Fruit fly (Drosophila melanogaster) whole organism, embryonic: ENCODE data around the gene CG7564.

Source experiments
- B-H2 ChIP-seq: fragments of 200-800 bp; sonication (Bioruptor generic); optimal IDR thresholded peaks from 2 replicates; lab custom pipeline; 2018; ENCODE audit warnings: missing biosample characterization, mild to moderate bottlenecking, missing genetic modification characterization
- Bgb ChIP-seq: fragments of 200-800 bp; sonication (Bioruptor generic); IDR thresholded peaks from 2 replicates; pipeline ENCODE4 v1.3.6; 2022; ENCODE audit warnings: missing biosample characterization, missing genetic modification characterization; ENCODE audit not compliant: partially characterized antibody
- Blimp-1 ChIP-seq: fragments of 200-800 bp; sonication (Bioruptor generic); optimal IDR thresholded peaks from 3 replicates; lab custom pipeline; 2018; ENCODE audit warnings: missing biosample characterization, missing genetic modification characterization, mild to moderate bottlenecking, moderate library complexity, missing genetic modification reagents
- CG10274 ChIP-seq: fragments of 200-800 bp; sonication (Bioruptor generic); optimal IDR thresholded peaks from 3 replicates; lab custom pipeline; 2017; ENCODE audit warnings: missing biosample characterization, mild to moderate bottlenecking, missing genetic modification characterization
- CG11456 ChIP-seq: fragments of 200-800 bp; sonication (Bioruptor generic); IDR thresholded peaks from 3 replicates; pipeline ENCODE4 v1.3.6; 2022; ENCODE audit warnings: missing biosample characterization, missing genetic modification characterization
- CG11504 ChIP-seq: fragments of 200-800 bp; sonication (Bioruptor generic); optimal IDR thresholded peaks from 3 replicates; lab custom pipeline; 2019; ENCODE audit warnings: missing biosample characterization, mild to moderate bottlenecking, missing genetic modification characterization, moderate library complexity
- CG11723 ChIP-seq: fragments of 200-800 bp; sonication (Bioruptor generic); optimal IDR thresholded peaks from 2 replicates; lab custom pipeline; 2017; ENCODE audit warnings: missing biosample characterization, mild to moderate bottlenecking, missing genetic modification characterization
- CG15269 ChIP-seq: fragments of 200-800 bp; sonication (Bioruptor generic); optimal IDR thresholded peaks from 2 replicates; lab custom pipeline; 2018; ENCODE audit warnings: missing biosample characterization, mild to moderate bottlenecking, missing genetic modification characterization, moderate library complexity
- CG17359 ChIP-seq: fragments of 200-800 bp; sonication (Bioruptor generic); optimal IDR thresholded peaks from 3 replicates; lab custom pipeline; 2018; ENCODE audit warnings: missing biosample characterization, mild to moderate bottlenecking, missing genetic modification characterization, moderate library complexity
- CG17385 ChIP-seq: fragments of 200-800 bp; sonication (Bioruptor generic); optimal IDR thresholded peaks from 3 replicates; lab custom pipeline; 2018; ENCODE audit warnings: missing biosample characterization, mild to moderate bottlenecking, missing genetic modification characterization
- CG17612 ChIP-seq: fragments of 200-800 bp; sonication (Bioruptor generic); IDR thresholded peaks from 2 replicates; pipeline ENCODE4 v1.3.6; 2022; ENCODE audit warnings: missing biosample characterization, missing genetic modification characterization
- CG17912 ChIP-seq: fragments of 200-800 bp; sonication (Bioruptor generic); optimal IDR thresholded peaks from 2 replicates; lab custom pipeline; 2018; ENCODE audit warnings: missing biosample characterization, mild to moderate bottlenecking, missing genetic modification characterization
- CG18011 ChIP-seq: fragments of 200-800 bp; sonication (Bioruptor generic); optimal IDR thresholded peaks from 2 replicates; lab custom pipeline; 2017; ENCODE audit warnings: missing biosample characterization, missing genetic modification characterization, mild to moderate bottlenecking, moderate library complexity, missing genotype
- CG2199 ChIP-seq: fragments of 200-800 bp; sonication (Bioruptor generic); IDR thresholded peaks from 3 replicates; pipeline ENCODE4 v1.3.6; 2022; ENCODE audit warnings: missing biosample characterization, missing genetic modification characterization
- CG31224 ChIP-seq: fragments of 200-800 bp; sonication (Bioruptor generic); IDR thresholded peaks from 2 replicates; pipeline ENCODE4 v1.3.6; 2022; ENCODE audit warnings: missing biosample characterization, missing genetic modification characterization
- CG3995 ChIP-seq: fragments of 200-800 bp; sonication (Bioruptor generic); optimal IDR thresholded peaks from 3 replicates; lab custom pipeline; 2016; ENCODE audit warnings: missing biosample characterization, missing genetic modification characterization
- CG4282 ChIP-seq: fragments of 200-800 bp; sonication (Bioruptor generic); optimal IDR thresholded peaks from 2 replicates; lab custom pipeline; 2016; ENCODE audit warnings: missing biosample characterization, missing genetic modification characterization
- CG7556 ChIP-seq: fragments of 200-800 bp; sonication (Bioruptor generic); optimal IDR thresholded peaks from 2 replicates; lab custom pipeline; 2017; ENCODE audit warnings: missing biosample characterization, mild to moderate bottlenecking, missing genetic modification characterization
- CG7928 ChIP-seq: fragments of 200-800 bp; sonication (Bioruptor generic); optimal IDR thresholded peaks from 2 replicates; lab custom pipeline; 2017; ENCODE audit warnings: missing biosample characterization, mild to moderate bottlenecking, missing genetic modification characterization
- CG8281 ChIP-seq: fragments of 200-800 bp; sonication (Bioruptor generic); optimal IDR thresholded peaks from 2 replicates; lab custom pipeline; 2018; ENCODE audit warnings: missing biosample characterization, mild to moderate bottlenecking, missing genetic modification characterization, moderate library complexity
- CG9817 ChIP-seq: fragments of 200-800 bp; sonication (Bioruptor generic); optimal IDR thresholded peaks from 2 replicates; lab custom pipeline; 2018; ENCODE audit warnings: missing biosample characterization, mild to moderate bottlenecking, missing genetic modification characterization, moderate library complexity
- D19A ChIP-seq: fragments of 200-800 bp; optimal IDR thresholded peaks from 3 replicates; lab custom pipeline; 2019; ENCODE audit warnings: missing biosample characterization, mild to moderate bottlenecking, missing genetic modification characterization, moderate library complexity
- Dad ChIP-seq: fragments of 200-800 bp; sonication (Bioruptor generic); optimal IDR thresholded peaks from 3 replicates; lab custom pipeline; 2016; ENCODE audit warnings: missing biosample characterization, missing genetic modification characterization
- Dek ChIP-seq: fragments of 200-800 bp; sonication (Bioruptor generic); optimal IDR thresholded peaks from 3 replicates; lab custom pipeline; 2019; ENCODE audit warnings: missing biosample characterization, mild to moderate bottlenecking, missing genetic modification characterization, moderate library complexity
- Dll ChIP-seq: fragments of 200-800 bp; sonication (Bioruptor generic); IDR thresholded peaks from 4 replicates; pipeline ENCODE4 v1.3.6; 2022; ENCODE audit warnings: missing biosample characterization, missing genetic modification characterization; ENCODE audit not compliant: partially characterized antibody
- Doc3 ChIP-seq: fragments of 200-800 bp; sonication (Bioruptor generic); IDR thresholded peaks from 3 replicates; pipeline ENCODE4 v1.3.6; 2022; ENCODE audit warnings: missing biosample characterization, missing genetic modification characterization; ENCODE audit not compliant: partially characterized antibody
- Dref ChIP-seq: fragments of 200-800 bp; sonication (Bioruptor generic); IDR thresholded peaks from 2 replicates; pipeline ENCODE4 v1.3.6; 2022; ENCODE audit warnings: missing biosample characterization, missing genetic modification characterization
- HLHmδ ChIP-seq: fragments of 200-800 bp; sonication (Bioruptor generic); optimal IDR thresholded peaks from 2 replicates; lab custom pipeline; 2018; ENCODE audit warnings: missing biosample characterization, mild to moderate bottlenecking, missing genetic modification characterization, moderate library complexity
- NK7.1 ChIP-seq: fragments of 200-800 bp; sonication (Bioruptor generic); optimal IDR thresholded peaks from 3 replicates; lab custom pipeline; 2016; ENCODE audit warnings: missing biosample characterization, missing genetic modification characterization
- Sry-β ChIP-seq: fragments of 200-800 bp; sonication (Bioruptor generic); optimal IDR thresholded peaks from 2 replicates; lab custom pipeline; 2018; ENCODE audit warnings: missing biosample characterization, mild to moderate bottlenecking, missing genetic modification characterization, moderate library complexity
- YL-1 ChIP-seq: fragments of 200-800 bp; sonication (Bioruptor generic); optimal IDR thresholded peaks from 3 replicates; lab custom pipeline; 2017; ENCODE audit warnings: missing biosample characterization, mild to moderate bottlenecking, missing genetic modification characterization
- abd-A ChIP-seq: fragments of 200-800 bp; sonication (Bioruptor generic); optimal IDR thresholded peaks from 3 replicates; lab custom pipeline; 2019; ENCODE audit warnings: missing biosample characterization, mild to moderate bottlenecking, missing genetic modification characterization, moderate library complexity
- ap ChIP-seq: fragments of 200-800 bp; sonication (Bioruptor generic); IDR thresholded peaks from 2 replicates; pipeline ENCODE4 v1.3.6; 2022; ENCODE audit warnings: missing biosample characterization, missing genetic modification characterization
- ash1 ChIP-seq: fragments of 200-800 bp; sonication (Bioruptor generic); optimal IDR thresholded peaks from 2 replicates; lab custom pipeline; 2018; ENCODE audit warnings: missing biosample characterization, mild to moderate bottlenecking, missing genetic modification characterization
- bigmax ChIP-seq: fragments of 200-800 bp; sonication (Bioruptor generic); optimal IDR thresholded peaks from 2 replicates; lab custom pipeline; 2018; ENCODE audit warnings: missing biosample characterization, mild to moderate bottlenecking, missing genetic modification characterization
- corto ChIP-seq: fragments of 200-800 bp; sonication (Bioruptor generic); optimal IDR thresholded peaks from 2 replicates; lab custom pipeline; 2016; ENCODE audit warnings: missing biosample characterization, mild to moderate bottlenecking, missing genetic modification characterization, moderate library complexity
- ftz-f1 ChIP-seq: fragments of 200-800 bp; sonication (Bioruptor generic); optimal IDR thresholded peaks from 2 replicates; lab custom pipeline; 2016; ENCODE audit warnings: missing biosample characterization, missing genetic modification characterization
- gce ChIP-seq: fragments of 200-800 bp; sonication (Bioruptor generic); IDR thresholded peaks from 3 replicates; pipeline ENCODE4 v1.3.6; 2022; ENCODE audit warnings: missing biosample characterization, missing genetic modification characterization
- gsb ChIP-seq: fragments of 200-800 bp; sonication (Bioruptor generic); IDR thresholded peaks from 2 replicates; pipeline ENCODE4 v1.3.6; 2022; ENCODE audit warnings: missing biosample characterization, missing genetic modification characterization
- nerfin-1 ChIP-seq: fragments of 200-800 bp; sonication (Bioruptor generic); optimal IDR thresholded peaks from 3 replicates; lab custom pipeline; 2019; ENCODE audit warnings: missing biosample characterization, mild to moderate bottlenecking, missing genetic modification characterization, moderate library complexity
- nmo ChIP-seq: fragments of 200-800 bp; sonication (Bioruptor generic); optimal IDR thresholded peaks from 2 replicates; lab custom pipeline; 2018; ENCODE audit warnings: missing biosample characterization, mild to moderate bottlenecking, missing genetic modification characterization, moderate library complexity
- odd ChIP-seq: fragments of 200-800 bp; sonication (Bioruptor generic); optimal IDR thresholded peaks from 2 replicates; lab custom pipeline; 2017; ENCODE audit warnings: missing biosample characterization, mild to moderate bottlenecking, missing genetic modification characterization
- onecut ChIP-seq: fragments of 200-800 bp; sonication (Bioruptor generic); IDR thresholded peaks from 2 replicates; pipeline ENCODE4 v1.3.6; 2022; ENCODE audit warnings: missing biosample characterization, missing genetic modification characterization
- scrt ChIP-seq: fragments of 200-800 bp; sonication (Bioruptor generic); optimal IDR thresholded peaks from 2 replicates; lab custom pipeline; 2018; ENCODE audit warnings: missing biosample characterization, mild to moderate bottlenecking, missing genetic modification characterization, moderate library complexity
- sima ChIP-seq: fragments of 200-800 bp; sonication (Bioruptor generic); optimal IDR thresholded peaks from 2 replicates; lab custom pipeline; 2016; ENCODE audit warnings: missing biosample characterization, missing genetic modification characterization
- sna ChIP-seq: fragments of 200-800 bp; sonication (Bioruptor generic); IDR thresholded peaks from 2 replicates; pipeline ENCODE4 v1.3.6; 2022; ENCODE audit warnings: missing biosample characterization, missing genetic modification characterization; ENCODE audit not compliant: partially characterized antibody
- sr ChIP-seq: fragments of 200-800 bp; sonication (Bioruptor generic); IDR thresholded peaks from 3 replicates; pipeline ENCODE4 v1.3.6; 2022; ENCODE audit warnings: missing biosample characterization, missing genetic modification characterization
- tio ChIP-seq: fragments of 200-800 bp; sonication (Bioruptor generic); optimal IDR thresholded peaks from 2 replicates; lab custom pipeline; 2017; ENCODE audit warnings: missing biosample characterization, missing genetic modification characterization, inconsistent platforms
- tll ChIP-seq, 2 experiments: fragments of 200-800 bp in 1 of 2; fragments of >200 bp in 1 of 2; sonication (Bioruptor generic) in 1 of 2; optimal IDR thresholded peaks; 2 replicates each; lab custom pipeline; 2017 to 2019; ENCODE audit warnings: missing biosample characterization in 2 of 2, missing genetic modification characterization in 2 of 2, mild to moderate bottlenecking in 1 of 2, moderate library complexity in 1 of 2
- toy ChIP-seq: fragments of 200-800 bp; sonication (Bioruptor generic); IDR thresholded peaks from 2 replicates; pipeline ENCODE4 v1.3.6; 2022; ENCODE audit warnings: missing biosample characterization, missing genetic modification characterization
- wor ChIP-seq: fragments of 200-800 bp; sonication (Bioruptor generic); IDR thresholded peaks from 2 replicates; pipeline ENCODE4 v1.3.6; 2022; ENCODE audit warnings: missing biosample characterization, missing genetic modification characterization

Gene CG7564

DNA sequence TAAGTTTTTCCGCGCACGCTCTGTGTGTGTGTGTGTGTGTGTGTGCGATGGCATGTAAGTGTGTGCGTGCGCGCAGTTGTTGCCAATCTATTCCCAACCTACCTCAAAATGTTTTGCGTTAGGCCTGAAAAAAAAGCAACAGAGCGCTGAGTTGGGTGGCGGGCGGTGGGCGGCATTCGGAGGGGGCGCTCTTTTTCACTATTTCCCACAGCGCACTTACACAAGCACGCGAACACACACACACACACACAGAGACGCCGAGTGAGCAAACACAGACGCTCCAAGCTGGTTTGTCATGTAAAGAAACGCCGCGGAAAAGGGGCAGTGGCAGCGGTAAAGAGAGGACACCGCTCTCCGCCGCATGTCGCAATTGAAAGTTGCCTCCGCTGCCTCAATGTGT lies 58.0 kb downstream of the CG7564 start (continued):
- TF ChIP-seq CG15269, result no peak
- TF ChIP-seq scrt (GFP tag; lab: Kevin White, UChicago), result peak; percentile 89
- TF ChIP-seq Sry-β (GFP tag; lab: Kevin White, UChicago), result no peak
- no peak for TF ChIP-seq ap (GFP tag; lab: Robert Waterston, UW)
- TF ChIP-seq CG11504 (tag; lab: Kevin White, UChicago), result no peak
- no peak for TF ChIP-seq Dad (GFP tag; lab: Kevin White, UChicago)
- TF ChIP-seq bigmax (GFP tag; lab: Kevin White, UChicago), result no peak
- no peak for TF ChIP-seq wor (GFP tag; lab: Robert Waterston, UW)
- TF ChIP-seq CG2199, result no peak
- TF ChIP-seq abd-A (tag; lab: Kevin White, UChicago), result no peak
- TF ChIP-seq nmo (GFP tag; lab: Kevin White, UChicago), result no peak
- TF ChIP-seq CG17385 (GFP tag; lab: Kevin White, UChicago), result no peak
- no peak for TF ChIP-seq CG17612 (GFP tag; lab: Robert Waterston, UW)
- no peak for TF ChIP-seq ash1
- no peak for TF ChIP-seq toy (GFP tag; lab: Robert Waterston, UW)
- TF ChIP-seq CG18011 (GFP tag; lab: Kevin White, UChicago), result no peak
- no peak for TF ChIP-seq CG11723 (GFP tag; lab: Kevin White, UChicago)
- TF ChIP-seq odd (GFP tag; lab: Kevin White, UChicago), result no peak
- no peak for TF ChIP-seq tio
- no peak for TF ChIP-seq CG4282 (GFP tag; lab: Kevin White, UChicago)
- no peak for TF ChIP-seq nerfin-1 (tag; lab: Kevin White, UChicago)
- TF ChIP-seq HLHmδ (GFP tag; lab: Kevin White, UChicago), result no peak
- no peak for TF ChIP-seq Dek (tag; lab: Kevin White, UChicago)
- peak; percentile 25; the same call in 1 of the 2 replicates for TF ChIP-seq onecut
- no peak for TF ChIP-seq B-H2 (GFP tag; lab: Kevin White, UChicago)
- no peak for TF ChIP-seq tll (GFP tag; optimal IDR thresholded peaks at IDR 0.05; lab: Kevin White, UChicago)
- TF ChIP-seq NK7.1, result no peak
- TF ChIP-seq ftz-f1 (GFP tag; lab: Kevin White, UChicago), result peak; percentile 8
- no peak for TF ChIP-seq Dll
- TF ChIP-seq CG7928, result no peak
- no peak for TF ChIP-seq CG17912 (GFP tag; lab: Kevin White, UChicago)
- no peak for TF ChIP-seq corto (GFP tag; lab: Kevin White, UChicago)
- no peak for TF ChIP-seq gsb (GFP tag; lab: Robert Waterston, UW)
- TF ChIP-seq CG7556 (GFP tag; lab: Kevin White, UChicago), result no peak
- 0 out of 2 replicates have a peak, but pooled peaks have one; percentile 48 for TF ChIP-seq sna
- peak; percentile 43; the same call in 1 of the 3 replicates for TF ChIP-seq sr (GFP tag; lab: Robert Waterston, UW)
- TF ChIP-seq Dref (GFP tag; lab: Robert Waterston, UW), result no peak
- TF ChIP-seq CG31224 (GFP tag; lab: Robert Waterston, UW), result no peak
- TF ChIP-seq CG8281 (tag; lab: Kevin White, UChicago), result no peak
- no peak for TF ChIP-seq sima
- no peak for TF ChIP-seq gce (GFP tag; lab: Robert Waterston, UW)
- TF ChIP-seq D19A, result no peak
- TF ChIP-seq CG11456 (GFP tag; lab: Robert Waterston, UW), result no peak
- TF ChIP-seq Blimp-1 (GFP tag; lab: Kevin White, UChicago), result no peak
- TF ChIP-seq CG3995, result no peak
- TF ChIP-seq CG17359, result no peak
- no peak for TF ChIP-seq CG10274
- TF ChIP-seq Doc3 (GFP tag; lab: Robert Waterston, UW), result no peak
- no peak for TF ChIP-seq CG9817
- no peak for TF ChIP-seq Bgb (GFP tag; lab: Robert Waterston, UW)
- TF ChIP-seq YL-1, result no peak
